Fruit fly (Drosophila melanogaster) whole organism, embryonic: ENCODE measurements around the gene InR.

Experiments
- Aef1 ChIP-seq: fragments of 200-800 bp; sonication (Bioruptor generic); IDR thresholded peaks from 3 replicates; pipeline ENCODE4 v1.3.6; 2022; ENCODE audit warnings: missing biosample characterization, missing genetic modification characterization
- B-H1 ChIP-seq: fragments of 200-800 bp; sonication (Bioruptor generic); IDR thresholded peaks from 3 replicates; pipeline ENCODE4 v1.3.6; 2022; ENCODE audit warnings: missing biosample characterization, missing genetic modification characterization
- BtbVII ChIP-seq: fragments of 200-800 bp; sonication (Bioruptor generic); optimal IDR thresholded peaks from 3 replicates; lab custom pipeline; 2017; ENCODE audit warnings: missing biosample characterization, mild to moderate bottlenecking, missing genetic modification characterization
- CG10267 ChIP-seq: fragments of 200-800 bp; sonication (Bioruptor generic); optimal IDR thresholded peaks from 2 replicates; lab custom pipeline; 2018; ENCODE audit warnings: missing biosample characterization, mild to moderate bottlenecking, missing genetic modification characterization, moderate library complexity
- CG11696 ChIP-seq: fragments of 200-800 bp; sonication (Bioruptor generic); IDR thresholded peaks from 2 replicates; pipeline ENCODE4 v1.3.6; 2022; ENCODE audit warnings: missing biosample characterization, missing genetic modification characterization
- CG13287 ChIP-seq: fragments of 200-800 bp; sonication (Bioruptor generic); IDR thresholded peaks from 2 replicates; pipeline ENCODE4 v1.3.6; 2022; ENCODE audit warnings: missing biosample characterization, missing genetic modification characterization; ENCODE audit not compliant: partially characterized antibody
- CG13424 ChIP-seq: fragments of 200-800 bp; sonication (Bioruptor generic); optimal IDR thresholded peaks from 2 replicates; lab custom pipeline; 2019; ENCODE audit warnings: missing biosample characterization, mild to moderate bottlenecking, missing genetic modification characterization, moderate library complexity
- CG15011 ChIP-seq: fragments of 200-800 bp; sonication (Bioruptor generic); optimal IDR thresholded peaks from 3 replicates; lab custom pipeline; 2018; ENCODE audit warnings: missing biosample characterization, mild to moderate bottlenecking, missing genetic modification characterization
- CG15073 ChIP-seq: fragments of 200-800 bp; sonication (Bioruptor generic); optimal IDR thresholded peaks from 2 replicates; lab custom pipeline; 2016; ENCODE audit warnings: missing biosample characterization, missing genetic modification characterization
- CG17361 ChIP-seq: fragments of 200-800 bp; sonication (Bioruptor generic); IDR thresholded peaks from 3 replicates; pipeline ENCODE4 v1.3.6; 2022; ENCODE audit warnings: missing biosample characterization, missing genetic modification characterization
- CG2120 ChIP-seq: fragments of 200-800 bp; sonication (Bioruptor generic); optimal IDR thresholded peaks from 3 replicates; lab custom pipeline; 2016; ENCODE audit warnings: missing biosample characterization, missing genetic modification characterization
- CG2199 ChIP-seq: fragments of 200-800 bp; sonication (Bioruptor generic); IDR thresholded peaks from 3 replicates; pipeline ENCODE4 v1.3.6; 2022; ENCODE audit warnings: missing biosample characterization, missing genetic modification characterization
- CG32767 ChIP-seq: fragments of 200-800 bp; sonication (Bioruptor generic); IDR thresholded peaks from 2 replicates; pipeline ENCODE4 v1.3.6; 2022; ENCODE audit warnings: missing biosample characterization, missing genetic modification characterization
- CG3407 ChIP-seq: fragments of 200-800 bp; sonication (Bioruptor generic); optimal IDR thresholded peaks from 2 replicates; lab custom pipeline; 2018; ENCODE audit warnings: missing biosample characterization, mild to moderate bottlenecking, missing genetic modification characterization
- CG34224 ChIP-seq: fragments of 200-800 bp; sonication (Bioruptor generic); IDR thresholded peaks from 3 replicates; pipeline ENCODE4 v1.3.6; 2022; ENCODE audit warnings: missing biosample characterization, missing genetic modification characterization; ENCODE audit not compliant: partially characterized antibody
- CG34376 ChIP-seq: fragments of 200-800 bp; sonication (Bioruptor generic); optimal IDR thresholded peaks from 2 replicates; lab custom pipeline; 2018; ENCODE audit warnings: missing biosample characterization, mild to moderate bottlenecking, missing genetic modification characterization
- CG3847 ChIP-seq: fragments of 200-800 bp; sonication (Bioruptor generic); IDR thresholded peaks from 2 replicates; pipeline ENCODE4 v1.3.6; 2022; ENCODE audit warnings: missing biosample characterization, missing genetic modification characterization
- CG42726 ChIP-seq: fragments of 200-800 bp; sonication (Bioruptor generic); IDR thresholded peaks from 2 replicates; pipeline ENCODE4 v1.3.6; 2022; ENCODE audit warnings: missing biosample characterization, missing genetic modification characterization; ENCODE audit not compliant: partially characterized antibody
- CG43689 ChIP-seq: fragments of 200-800 bp; sonication (Bioruptor generic); IDR thresholded peaks from 2 replicates; pipeline ENCODE4 v1.3.6; 2022; ENCODE audit warnings: missing biosample characterization, missing genetic modification characterization
- CG4730 ChIP-seq: fragments of 200-800 bp; sonication (Bioruptor generic); IDR thresholded peaks from 2 replicates; pipeline ENCODE4 v1.3.6; 2022; ENCODE audit warnings: missing biosample characterization, missing genetic modification characterization
- CG6654 ChIP-seq: fragments of 200-800 bp; sonication (Bioruptor generic); optimal IDR thresholded peaks from 2 replicates; lab custom pipeline; 2017; ENCODE audit warnings: missing biosample characterization, mild to moderate bottlenecking, missing genetic modification characterization
- CG6683 ChIP-seq: fragments of 200-800 bp; sonication (Bioruptor generic); optimal IDR thresholded peaks from 2 replicates; lab custom pipeline; 2017; ENCODE audit warnings: missing biosample characterization, mild to moderate bottlenecking, missing genetic modification characterization, missing genetic modification reagents
- CG6791 ChIP-seq: fragments of 200-800 bp; sonication (Bioruptor generic); IDR thresholded peaks from 3 replicates; pipeline ENCODE4 v1.3.6; 2022; ENCODE audit warnings: missing biosample characterization, missing genetic modification characterization; ENCODE audit not compliant: partially characterized antibody
- CG7963 ChIP-seq: fragments of 200-800 bp; sonication (Bioruptor generic); IDR thresholded peaks from 3 replicates; pipeline ENCODE4 v1.3.6; 2022; ENCODE audit warnings: missing biosample characterization, missing genetic modification characterization; ENCODE audit not compliant: partially characterized antibody
- CrebB ChIP-seq: fragments of 200-800 bp; sonication (Bioruptor generic); optimal IDR thresholded peaks from 3 replicates; lab custom pipeline; 2018; ENCODE audit warnings: missing biosample characterization, mild to moderate bottlenecking, missing genetic modification characterization
- D ChIP-seq, 2 experiments: fragments of 200-800 bp in 1 of 2; fragments of >200 bp in 1 of 2; sonication (Bioruptor generic) in 1 of 2; optimal IDR thresholded peaks; 2 replicates in 1 of 2; 3 replicates in 1 of 2; lab custom pipeline; 2017; ENCODE audit warnings: mild to moderate bottlenecking in 1 of 2, missing biosample characterization in 1 of 2, missing genetic modification characterization in 1 of 2, missing genetic modification reagents in 1 of 2
- Dip3 ChIP-seq: fragments of 200-800 bp; sonication (Bioruptor generic); optimal IDR thresholded peaks from 3 replicates; lab custom pipeline; 2016; ENCODE audit warnings: missing biosample characterization, missing genetic modification characterization
- Eip74EF ChIP-seq, 2 experiments: fragments of 200-800 bp in 1 of 2; fragments of >200 bp in 1 of 2; sonication (Bioruptor generic) in 1 of 2; optimal IDR thresholded peaks; 2 replicates each; lab custom pipeline; 2017 to 2019; ENCODE audit warnings: missing biosample characterization in 2 of 2, missing genetic modification characterization in 2 of 2, mild to moderate bottlenecking in 1 of 2, moderate library complexity in 1 of 2
- Kr ChIP-seq: fragments of 200-800 bp; sonication (Bioruptor generic); optimal IDR thresholded peaks from 2 replicates; lab custom pipeline; 2017; ENCODE audit warnings: missing biosample characterization, mild to moderate bottlenecking, missing genetic modification characterization
- MTF-1 ChIP-seq: fragments of 200-800 bp; sonication (Bioruptor generic); optimal IDR thresholded peaks from 2 replicates; lab custom pipeline; 2018; ENCODE audit warnings: missing biosample characterization, mild to moderate bottlenecking, missing genetic modification characterization, borderline replicate concordance
- Opbp ChIP-seq: fragments of 200-800 bp; sonication (Bioruptor generic); IDR thresholded peaks from 3 replicates; pipeline ENCODE4 v1.3.6; 2022; ENCODE audit warnings: missing biosample characterization, missing genetic modification characterization; ENCODE audit not compliant: partially characterized antibody
- Poxn ChIP-seq: fragments of 200-800 bp; sonication (Bioruptor generic); IDR thresholded peaks from 2 replicates; pipeline ENCODE4 v1.3.6; 2022; ENCODE audit warnings: missing biosample characterization, missing genetic modification characterization
- ab ChIP-seq: fragments of 200-800 bp; sonication (Bioruptor generic); optimal IDR thresholded peaks from 2 replicates; lab custom pipeline; 2016; ENCODE audit warnings: missing biosample characterization, missing genetic modification characterization
- bbx ChIP-seq: fragments of 200-800 bp; sonication (Bioruptor generic); IDR thresholded peaks from 2 replicates; pipeline ENCODE4 v1.3.6; 2022; ENCODE audit warnings: missing biosample characterization, missing genetic modification characterization; ENCODE audit not compliant: partially characterized antibody
- cato ChIP-seq: fragments of 200-800 bp; sonication (Bioruptor generic); optimal IDR thresholded peaks from 2 replicates; lab custom pipeline; 2016; ENCODE audit warnings: missing biosample characterization, missing genetic modification characterization, borderline replicate concordance
- eyg ChIP-seq: fragments of 200-800 bp; sonication (Bioruptor generic); optimal IDR thresholded peaks from 3 replicates; lab custom pipeline; 2016; ENCODE audit warnings: missing biosample characterization, missing genetic modification characterization
- gsb-n ChIP-seq: fragments of 200-800 bp; sonication (Bioruptor generic); optimal IDR thresholded peaks from 3 replicates; lab custom pipeline; 2018; ENCODE audit warnings: missing biosample characterization, mild to moderate bottlenecking, missing genetic modification characterization
- jing ChIP-seq: fragments of 200-800 bp; sonication (Bioruptor generic); optimal IDR thresholded peaks from 2 replicates; lab custom pipeline; 2018; ENCODE audit warnings: missing biosample characterization, mild to moderate bottlenecking, missing genetic modification characterization
- luna ChIP-seq: fragments of 200-800 bp; sonication (Bioruptor generic); optimal IDR thresholded peaks from 2 replicates; lab custom pipeline; 2016; ENCODE audit warnings: missing biosample characterization, missing genetic modification characterization
- pan ChIP-seq, 4 experiments: fragments of >200 bp in 3 of 4; fragments of 200-800 bp in 1 of 4; sonication (Bioruptor generic) in 1 of 4; optimal IDR thresholded peaks in 3 of 4; IDR thresholded peaks in 1 of 4; 2 replicates each; pipeline versions ENCODE4 v1.3.6 to Lab custom; 2017 to 2022; ENCODE audit warnings: missing biosample characterization in 2 of 4, missing genetic modification characterization in 2 of 4, mixed read lengths in 1 of 4
- pros ChIP-seq: fragments of 200-800 bp; sonication (Bioruptor generic); optimal IDR thresholded peaks from 3 replicates; lab custom pipeline; 2019; ENCODE audit warnings: missing biosample characterization, mild to moderate bottlenecking, missing genetic modification characterization, moderate library complexity
- pum ChIP-seq: fragments of 200-800 bp; sonication (Bioruptor generic); optimal IDR thresholded peaks from 2 replicates; lab custom pipeline; 2016; ENCODE audit warnings: missing biosample characterization, missing genetic modification characterization
- run ChIP-seq: fragments of 200-800 bp; sonication (Bioruptor generic); optimal IDR thresholded peaks from 3 replicates; lab custom pipeline; 2018; ENCODE audit warnings: missing biosample characterization, mild to moderate bottlenecking, missing genetic modification characterization
- salm ChIP-seq: fragments of 200-800 bp; sonication (Bioruptor generic); optimal IDR thresholded peaks from 2 replicates; lab custom pipeline; 2018; ENCODE audit warnings: missing biosample characterization, mild to moderate bottlenecking, missing genetic modification characterization
- slp2 ChIP-seq: fragments of 200-800 bp; sonication (Bioruptor generic); optimal IDR thresholded peaks from 2 replicates; lab custom pipeline; 2016; ENCODE audit warnings: missing biosample characterization, missing genetic modification characterization
- sr ChIP-seq: fragments of 200-800 bp; sonication (Bioruptor generic); IDR thresholded peaks from 3 replicates; pipeline ENCODE4 v1.3.6; 2022; ENCODE audit warnings: missing biosample characterization, missing genetic modification characterization
- zf30C ChIP-seq: fragments of 200-800 bp; sonication (Bioruptor generic); optimal IDR thresholded peaks from 3 replicates; lab custom pipeline; 2018; ENCODE audit warnings: missing biosample characterization, mild to moderate bottlenecking, missing genetic modification characterization

InR gene

DNA sequence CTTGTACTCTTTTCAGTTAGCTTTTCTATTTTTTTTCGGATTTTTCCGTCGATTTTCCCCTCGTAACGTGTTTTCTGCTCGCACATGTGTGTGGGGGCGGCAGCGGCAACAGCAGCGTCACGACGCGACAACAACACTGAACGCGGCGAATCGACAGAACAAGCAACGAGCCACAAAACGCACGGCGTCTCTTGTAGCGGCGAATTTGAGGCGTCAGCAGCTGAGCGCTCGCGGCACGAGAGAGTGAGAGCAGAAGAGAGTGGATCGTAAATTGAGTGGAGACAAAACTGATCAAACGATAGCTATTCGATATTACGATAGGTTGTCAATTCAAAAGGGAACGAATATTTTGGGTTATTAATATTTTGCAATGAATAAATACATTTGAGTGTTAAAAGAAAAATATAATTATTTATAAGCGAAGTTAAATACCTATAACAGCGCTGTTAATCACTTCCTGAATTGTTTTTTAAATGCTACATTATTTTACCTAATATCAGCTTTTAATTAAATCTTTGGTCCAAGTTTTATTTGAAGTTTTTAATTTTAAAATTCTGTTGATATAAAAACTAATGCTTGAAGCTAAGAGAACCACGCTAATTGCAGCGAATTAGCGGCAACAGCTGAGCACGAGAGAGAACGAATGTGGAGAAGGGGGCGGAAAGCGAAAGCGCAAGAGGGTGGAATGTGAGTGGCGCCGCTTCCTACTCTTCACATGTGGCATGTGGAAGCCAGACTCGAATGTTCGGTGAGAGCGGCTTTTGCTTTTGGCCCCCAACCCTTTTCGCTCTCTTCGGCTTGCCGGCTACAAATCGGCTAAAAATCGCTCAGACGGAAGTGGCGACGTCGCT, 14.0 kb upstream of the InR start (continued):
- no peak for TF ChIP-seq CG6683 (GFP tag; lab: Kevin White, UChicago)
- peak; percentile 14 for TF ChIP-seq Kr
- no peak for TF ChIP-seq B-H1 (GFP tag; lab: Robert Waterston, UW)
- TF ChIP-seq Opbp = no peak
- no peak for TF ChIP-seq Aef1 (GFP tag; lab: Robert Waterston, UW)
- no peak for TF ChIP-seq D (optimal IDR thresholded peaks at IDR 0.05; lab: Kevin White, UChicago)
- TF ChIP-seq D (GFP tag; optimal IDR thresholded peaks at IDR 0.05; lab: Kevin White, UChicago) = peak; percentile 29
- peak in 1 of 2 experiments; percentile 36 for TF ChIP-seq Eip74EF (GFP tag; optimal IDR thresholded peaks at IDR 0.05; lab: Kevin White, UChicago)
- no peak for TF ChIP-seq pan (optimal IDR thresholded peaks at IDR 0.05; lab: Kevin White, UChicago)
- no peak for TF ChIP-seq pan (GFP tag; optimal IDR thresholded peaks at IDR 0.05 in 1 of 2, IDR thresholded peaks at IDR 0.05 in 1 of 2)
- no peak for TF ChIP-seq CG43689
- TF ChIP-seq CG34376 (GFP tag; lab: Kevin White, UChicago) = peak; percentile 63
- no peak for TF ChIP-seq Poxn
- no peak for TF ChIP-seq CG6654 (GFP tag; lab: Kevin White, UChicago)
- no peak for TF ChIP-seq CG2199 (GFP tag; lab: Robert Waterston, UW)
- TF ChIP-seq salm (tag; lab: Kevin White, UChicago) = no peak
- TF ChIP-seq CG11696 (GFP tag; lab: Robert Waterston, UW) = no peak
- TF ChIP-seq CG17361 = no peak
- no peak for TF ChIP-seq slp2 (GFP tag; lab: Kevin White, UChicago)
- TF ChIP-seq eyg = no peak
- TF ChIP-seq CG10267 (tag; lab: Kevin White, UChicago) = peak; percentile 47
- TF ChIP-seq CG13287 (GFP tag; lab: Robert Waterston, UW) = no peak
- no peak for TF ChIP-seq CG3407
- no peak for TF ChIP-seq CG15011 (GFP tag; lab: Kevin White, UChicago)
- no peak for TF ChIP-seq CG32767 (GFP tag; lab: Robert Waterston, UW)
- TF ChIP-seq sr (GFP tag; lab: Robert Waterston, UW) = no peak
- no peak for TF ChIP-seq CG42726 (GFP tag; lab: Robert Waterston, UW)
- TF ChIP-seq cato (GFP tag; lab: Kevin White, UChicago) = no peak
- TF ChIP-seq luna (GFP tag; lab: Kevin White, UChicago) = no peak
- TF ChIP-seq CG3847 = no peak
- TF ChIP-seq CG2120 = peak; percentile 27
- TF ChIP-seq CrebB (tag; lab: Kevin White, UChicago) = peak; percentile 65
- peak; percentile 58 for TF ChIP-seq gsb-n (tag; lab: Kevin White, UChicago)
- TF ChIP-seq jing = no peak
- TF ChIP-seq run (tag; lab: Kevin White, UChicago) = no peak
- TF ChIP-seq CG6791 (GFP tag; lab: Robert Waterston, UW) = no peak
- no peak for TF ChIP-seq zf30C (GFP tag; lab: Kevin White, UChicago)
- TF ChIP-seq CG34224 = no peak
- no peak for TF ChIP-seq bbx
- no peak for TF ChIP-seq Dip3
- no peak for TF ChIP-seq CG4730 (GFP tag; lab: Robert Waterston, UW)
- peak; percentile 12 for TF ChIP-seq MTF-1 (GFP tag; lab: Kevin White, UChicago)
- TF ChIP-seq pros = peak; percentile 76
- no peak for TF ChIP-seq ab
- TF ChIP-seq CG15073 (GFP tag; lab: Kevin White, UChicago) = no peak
- no peak for TF ChIP-seq CG7963
- TF ChIP-seq BtbVII (GFP tag; lab: Kevin White, UChicago) = no peak
- TF ChIP-seq CG13424 (tag; lab: Kevin White, UChicago) = peak; percentile 67
- TF ChIP-seq pum (GFP tag; lab: Kevin White, UChicago) = no peak
